Fruit fly (Drosophila melanogaster) whole organism, embryonic: ENCODE results near the gene GXIVsPLA2.

Experiments used
- Abd-B ChIP-seq: fragments of 200-800 bp; sonication (Bioruptor generic); optimal IDR thresholded peaks from 2 replicates; lab custom pipeline; 2018; ENCODE audit warnings: missing biosample characterization, mild to moderate bottlenecking, missing genetic modification characterization, moderate library complexity
- Adf1 ChIP-seq: fragments of 200-800 bp; sonication (Bioruptor generic); IDR thresholded peaks from 2 replicates; pipeline ENCODE4 v1.3.6; 2022; ENCODE audit warnings: missing biosample characterization, missing genetic modification characterization
- B-H2 ChIP-seq: fragments of 200-800 bp; sonication (Bioruptor generic); optimal IDR thresholded peaks from 2 replicates; lab custom pipeline; 2018; ENCODE audit warnings: missing biosample characterization, mild to moderate bottlenecking, missing genetic modification characterization
- Bteb2 ChIP-seq: fragments of 200-800 bp; sonication (Bioruptor generic); optimal IDR thresholded peaks from 2 replicates; lab custom pipeline; 2016; ENCODE audit warnings: missing biosample characterization, missing genetic modification characterization
- C15 ChIP-seq: fragments of 200-800 bp; sonication (Bioruptor generic); IDR thresholded peaks from 3 replicates; pipeline ENCODE4 v1.3.6; 2022; ENCODE audit warnings: missing biosample characterization, missing genetic modification characterization
- CG1024 ChIP-seq: fragments of 200-800 bp; sonication (Bioruptor generic); IDR thresholded peaks from 2 replicates; pipeline ENCODE4 v1.3.6; 2022; ENCODE audit warnings: missing biosample characterization, missing genetic modification characterization
- CG10654 ChIP-seq: fragments of 200-800 bp; sonication (Bioruptor generic); optimal IDR thresholded peaks from 2 replicates; lab custom pipeline; 2016; ENCODE audit warnings: missing biosample characterization, missing genetic modification characterization
- CG11560 ChIP-seq: fragments of 200-800 bp; sonication (Bioruptor generic); IDR thresholded peaks from 3 replicates; pipeline ENCODE4 v1.3.6; 2022; ENCODE audit warnings: missing biosample characterization, missing genetic modification characterization
- CG12659 ChIP-seq: fragments of 200-800 bp; sonication (Bioruptor generic); optimal IDR thresholded peaks from 3 replicates; lab custom pipeline; 2017; ENCODE audit warnings: mild to moderate bottlenecking, missing biosample characterization, missing genetic modification reagents, missing genetic modification characterization
- CG14667 ChIP-seq: fragments of 200-800 bp; sonication (Bioruptor generic); IDR thresholded peaks from 2 replicates; pipeline ENCODE4 v1.3.6; 2022; ENCODE audit warnings: missing biosample characterization, missing genetic modification characterization
- CG14965 ChIP-seq: fragments of 200-800 bp; sonication (Bioruptor generic); optimal IDR thresholded peaks from 2 replicates; lab custom pipeline; 2016; ENCODE audit warnings: missing biosample characterization, missing genetic modification characterization, borderline replicate concordance
- CG15696 ChIP-seq: fragments of 200-800 bp; sonication (Bioruptor generic); optimal IDR thresholded peaks from 2 replicates; lab custom pipeline; 2019; ENCODE audit warnings: missing biosample characterization, mild to moderate bottlenecking, missing genetic modification characterization, moderate library complexity
- CG17829 ChIP-seq: fragments of 200-800 bp; optimal IDR thresholded peaks from 2 replicates; lab custom pipeline; 2019; ENCODE audit warnings: missing biosample characterization, mild to moderate bottlenecking, missing genetic modification characterization, moderate library complexity
- CG18599 ChIP-seq: fragments of 200-800 bp; sonication (Bioruptor generic); optimal IDR thresholded peaks from 3 replicates; lab custom pipeline; 2017; ENCODE audit warnings: missing biosample characterization, missing genetic modification characterization, mild to moderate bottlenecking, moderate library complexity, missing genetic modification reagents
- CG2116 ChIP-seq: fragments of 200-800 bp; sonication (Bioruptor generic); optimal IDR thresholded peaks from 3 replicates; lab custom pipeline; 2018; ENCODE audit warnings: missing biosample characterization, mild to moderate bottlenecking, missing genetic modification characterization
- CG2678 ChIP-seq: fragments of 200-800 bp; sonication (Bioruptor generic); optimal IDR thresholded peaks from 3 replicates; lab custom pipeline; 2019; ENCODE audit warnings: missing biosample characterization, mild to moderate bottlenecking, missing genetic modification characterization, moderate library complexity
- CG31388 ChIP-seq: fragments of 200-800 bp; sonication (Bioruptor generic); optimal IDR thresholded peaks from 2 replicates; lab custom pipeline; 2016; ENCODE audit warnings: missing biosample characterization, missing genetic modification characterization
- CG31441 ChIP-seq: fragments of 200-800 bp; sonication (Bioruptor generic); IDR thresholded peaks from 2 replicates; pipeline ENCODE4 v1.3.6; 2022; ENCODE audit warnings: missing biosample characterization, missing genetic modification characterization
- CG4424 ChIP-seq: fragments of 200-800 bp; sonication (Bioruptor generic); optimal IDR thresholded peaks from 3 replicates; lab custom pipeline; 2016; ENCODE audit warnings: missing biosample characterization, missing genetic modification characterization
- CG4707 ChIP-seq: fragments of 200-800 bp; sonication (Bioruptor generic); optimal IDR thresholded peaks from 2 replicates; lab custom pipeline; 2018; ENCODE audit warnings: missing biosample characterization, mild to moderate bottlenecking, missing genetic modification characterization, moderate library complexity
- CG6175 ChIP-seq: fragments of 200-800 bp; sonication (Bioruptor generic); IDR thresholded peaks from 3 replicates; pipeline ENCODE4 v1.3.6; 2022; ENCODE audit warnings: missing biosample characterization, missing genetic modification characterization
- CG6854 ChIP-seq: fragments of 200-800 bp; sonication (Bioruptor generic); optimal IDR thresholded peaks from 3 replicates; lab custom pipeline; 2017; ENCODE audit warnings: missing biosample characterization, mild to moderate bottlenecking, missing genetic modification characterization
- CG7786 ChIP-seq: fragments of 200-800 bp; sonication (Bioruptor generic); optimal IDR thresholded peaks from 2 replicates; lab custom pipeline; 2016; ENCODE audit warnings: missing biosample characterization, missing genetic modification characterization
- CG8089 ChIP-seq: fragments of 200-800 bp; sonication (Bioruptor generic); optimal IDR thresholded peaks from 3 replicates; lab custom pipeline; 2016; ENCODE audit warnings: missing biosample characterization, missing genetic modification characterization
- CG9437 ChIP-seq: fragments of 200-800 bp; sonication (Bioruptor generic); optimal IDR thresholded peaks from 2 replicates; lab custom pipeline; 2018; ENCODE audit warnings: missing biosample characterization, mild to moderate bottlenecking, missing genetic modification characterization
- CoRest ChIP-seq: fragments of 200-800 bp; sonication (Bioruptor generic); optimal IDR thresholded peaks from 3 replicates; lab custom pipeline; 2018; ENCODE audit warnings: missing biosample characterization, mild to moderate bottlenecking, missing genetic modification characterization, moderate library complexity
- D19B ChIP-seq: fragments of 200-800 bp; sonication (Bioruptor generic); optimal IDR thresholded peaks from 2 replicates; lab custom pipeline; 2017; ENCODE audit warnings: missing biosample characterization, mild to moderate bottlenecking, missing genetic modification characterization
- Fer1 ChIP-seq: fragments of 200-800 bp; sonication (Bioruptor generic); optimal IDR thresholded peaks from 2 replicates; lab custom pipeline; 2017; ENCODE audit warnings: missing biosample characterization, mild to moderate bottlenecking, missing genetic modification characterization
- HmgD ChIP-seq: fragments of 200-800 bp; sonication (Bioruptor generic); optimal IDR thresholded peaks from 3 replicates; lab custom pipeline; 2016; ENCODE audit warnings: missing biosample characterization, missing genetic modification characterization
- HmgZ ChIP-seq: fragments of 200-800 bp; sonication (Bioruptor generic); optimal IDR thresholded peaks from 2 replicates; lab custom pipeline; 2018; ENCODE audit warnings: missing biosample characterization, mild to moderate bottlenecking, missing genetic modification characterization
- Mad ChIP-seq: fragments of 200-800 bp; sonication (Bioruptor generic); optimal IDR thresholded peaks from 2 replicates; lab custom pipeline; 2016; ENCODE audit warnings: missing biosample characterization, missing genetic modification characterization
- Sox102F ChIP-seq: fragments of 200-800 bp; sonication (Bioruptor generic); optimal IDR thresholded peaks from 2 replicates; lab custom pipeline; 2018; ENCODE audit warnings: missing biosample characterization, mild to moderate bottlenecking, missing genetic modification characterization, moderate library complexity
- TFAM ChIP-seq: fragments of 200-800 bp; sonication (Bioruptor generic); optimal IDR thresholded peaks from 2 replicates; lab custom pipeline; 2017; ENCODE audit warnings: missing biosample characterization, missing genetic modification characterization, inconsistent platforms
- Vsx1 ChIP-seq: fragments of 200-800 bp; sonication (Bioruptor generic); optimal IDR thresholded peaks from 2 replicates; lab custom pipeline; 2017; ENCODE audit warnings: missing biosample characterization, mild to moderate bottlenecking, missing genetic modification characterization, missing genetic modification reagents
- ara ChIP-seq: fragments of 200-800 bp; sonication (Bioruptor generic); IDR thresholded peaks from 2 replicates; pipeline ENCODE4 v1.3.6; 2022; ENCODE audit warnings: missing biosample characterization, missing genetic modification characterization
- chn ChIP-seq: fragments of 200-800 bp; sonication (Bioruptor generic); optimal IDR thresholded peaks from 2 replicates; lab custom pipeline; 2016; ENCODE audit warnings: missing biosample characterization, missing genetic modification characterization
- cwo ChIP-seq: fragments of 200-800 bp; sonication (Bioruptor generic); optimal IDR thresholded peaks from 3 replicates; lab custom pipeline; 2017; ENCODE audit warnings: missing biosample characterization, missing genetic modification characterization, mild to moderate bottlenecking, moderate library complexity, missing genetic modification reagents
- dysf ChIP-seq: fragments of 200-800 bp; sonication (Bioruptor generic); IDR thresholded peaks from 3 replicates; pipeline ENCODE4 v1.3.6; 2022; ENCODE audit warnings: missing biosample characterization, missing genetic modification characterization
- ewg ChIP-seq: fragments of 200-800 bp; sonication (Bioruptor generic); optimal IDR thresholded peaks from 3 replicates; lab custom pipeline; 2017; ENCODE audit warnings: mild to moderate bottlenecking, missing biosample characterization, missing genetic modification reagents, missing genetic modification characterization
- fru ChIP-seq: fragments of >200 bp; optimal IDR thresholded peaks from 2 replicates; lab custom pipeline; 2017
- grn ChIP-seq: fragments of 200-800 bp; sonication (Bioruptor generic); optimal IDR thresholded peaks from 3 replicates; lab custom pipeline; 2017; ENCODE audit warnings: missing biosample characterization, missing genetic modification characterization
- gt ChIP-seq: fragments of 200-800 bp; sonication (Bioruptor generic); IDR thresholded peaks from 2 replicates; pipeline ENCODE4 v1.3.6; 2022; ENCODE audit warnings: missing biosample characterization, missing genetic modification characterization
- hbn ChIP-seq: fragments of 200-800 bp; sonication (Bioruptor generic); IDR thresholded peaks from 2 replicates; pipeline ENCODE4 v1.3.6; 2022; ENCODE audit warnings: missing biosample characterization, missing genetic modification characterization; ENCODE audit not compliant: partially characterized antibody
- otp ChIP-seq: fragments of 200-800 bp; sonication (Bioruptor generic); IDR thresholded peaks from 3 replicates; pipeline ENCODE4, ENCODE4 v1.3.6; 2022; ENCODE audit warnings: missing biosample characterization, missing genetic modification characterization
- pb ChIP-seq: fragments of 200-800 bp; sonication (Bioruptor generic); optimal IDR thresholded peaks from 3 replicates; lab custom pipeline; 2016; ENCODE audit warnings: missing biosample characterization, missing genetic modification characterization
- ranshi ChIP-seq: fragments of 200-800 bp; sonication (Bioruptor generic); IDR thresholded peaks from 2 replicates; pipeline ENCODE4 v1.3.6; 2022; ENCODE audit warnings: missing biosample characterization, missing genetic modification characterization
- repo ChIP-seq: fragments of 200-800 bp; sonication (Bioruptor generic); optimal IDR thresholded peaks from 2 replicates; lab custom pipeline; 2016; ENCODE audit warnings: missing biosample characterization, missing genetic modification characterization
- sd ChIP-seq: fragments of 200-800 bp; sonication (Bioruptor generic); optimal IDR thresholded peaks from 3 replicates; lab custom pipeline; 2018; ENCODE audit warnings: missing biosample characterization, mild to moderate bottlenecking, missing genetic modification characterization, moderate library complexity
- sens ChIP-seq: fragments of 200-800 bp; sonication (Bioruptor generic); peaks from one replicate; lab custom pipeline; 2016; ENCODE audit warnings: missing biosample characterization, missing genetic modification characterization
- trem ChIP-seq: fragments of 200-800 bp; optimal IDR thresholded peaks from 3 replicates; lab custom pipeline; 2019; ENCODE audit warnings: missing biosample characterization, mild to moderate bottlenecking, missing genetic modification characterization, moderate library complexity

GXIVsPLA2 gene

DNA sequence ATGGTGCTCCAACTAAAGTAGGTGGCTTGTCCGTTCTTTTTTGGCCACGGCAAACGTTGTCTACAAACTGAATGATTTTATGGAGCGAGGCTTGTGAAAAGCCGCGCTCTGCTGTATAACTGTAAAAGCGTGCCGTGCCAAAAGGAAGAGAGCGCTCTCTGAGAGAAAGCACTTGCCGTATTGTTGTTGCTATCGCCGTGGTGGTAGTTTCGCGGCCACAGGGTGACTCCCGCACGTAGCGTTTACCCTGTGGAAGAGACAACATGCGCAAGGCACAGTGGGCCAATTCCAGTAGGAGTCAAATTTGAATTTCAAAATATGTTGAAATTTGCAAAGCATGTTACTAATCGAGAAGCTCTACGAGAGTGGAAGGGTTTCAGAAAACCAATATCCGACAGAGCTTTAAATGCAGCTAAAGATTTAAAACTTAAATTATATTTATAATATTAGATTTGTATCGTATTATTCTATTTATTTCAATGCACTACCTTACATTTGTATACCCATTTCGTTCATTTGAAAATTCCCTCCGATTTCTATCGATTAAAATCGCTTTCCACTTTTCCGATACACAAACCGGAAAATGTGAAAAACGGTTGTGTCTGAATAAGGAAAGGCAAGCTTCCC, 30.0 kb upstream of the GXIVsPLA2 start, which contains the start of gene sff (continued):
- TF ChIP-seq cwo (GFP tag; lab: Kevin White, UChicago) (peak; percentile 77), chn (GFP tag; lab: Kevin White, UChicago) (peak; percentile 88), B-H2 (GFP tag; lab: Kevin White, UChicago) (peak; percentile 84), CoRest (peak; percentile 93), trem (tag; lab: Kevin White, UChicago) (peak; percentile 87), grn (GFP tag; lab: Kevin White, UChicago) (peak; percentile 20), Vsx1 (GFP tag; lab: Kevin White, UChicago) (peak; percentile 68), ranshi (GFP tag; lab: Robert Waterston, UW) (peak; percentile 86; the same call in 1 of the 2 replicates), ewg (GFP tag; lab: Kevin White, UChicago) (peak; percentile 99), CG14667 (GFP tag; lab: Robert Waterston, UW) (peak; percentile 78), otp (peak; percentile 86), CG6854 (peak; percentile 83), CG1024 (GFP tag; lab: Robert Waterston, UW) (peak; percentile 82), ara (GFP tag; lab: Robert Waterston, UW) (peak; percentile 87), pb (GFP tag; lab: Kevin White, UChicago) (peak; percentile 35), CG4707 (GFP tag; lab: Kevin White, UChicago) (peak; percentile 97), repo (GFP tag; lab: Kevin White, UChicago) (peak; percentile 49), CG2116 (GFP tag; lab: Kevin White, UChicago) (peak; percentile 75), TFAM (peak; percentile 13), CG31388 (peak; percentile 72), CG9437 (GFP tag; lab: Kevin White, UChicago) (peak; percentile 77), HmgD (no peak), Bteb2 (GFP tag; lab: Kevin White, UChicago) (peak; percentile 55), CG8089 (GFP tag; lab: Kevin White, UChicago) (peak; percentile 60), CG14965 (GFP tag; lab: Kevin White, UChicago) (no peak), gt (GFP tag; lab: Robert Waterston, UW) (peak; percentile 72), sd (tag; lab: Kevin White, UChicago) (peak; percentile 52), CG12659 (peak; percentile 91), CG4424 (GFP tag; lab: Kevin White, UChicago) (peak; percentile 89), fru (lab: Kevin White, UChicago) (no peak), CG17829 (tag; lab: Kevin White, UChicago) (peak; percentile 91), sens (peak; percentile 95), CG7786 (peak; percentile 79), Sox102F (peak; percentile 88), Abd-B (GFP tag; lab: Kevin White, UChicago) (peak; percentile 89), CG10654 (GFP tag; lab: Kevin White, UChicago) (peak; percentile 82), dysf (GFP tag; lab: Robert Waterston, UW) (peak; percentile 92), CG15696 (tag; lab: Kevin White, UChicago) (peak; percentile 91), Fer1 (peak; percentile 90), hbn (GFP tag; lab: Robert Waterston, UW) (peak; percentile 19; the same call in 1 of the 2 replicates), C15 (GFP tag; lab: Robert Waterston, UW) (peak; percentile 65; the same call in 1 of the 3 replicates), CG2678 (tag; lab: Kevin White, UChicago) (peak; percentile 90), D19B (GFP tag; lab: Kevin White, UChicago) (peak; percentile 69), HmgZ (peak; percentile 87), CG31441 (GFP tag; lab: Robert Waterston, UW) (peak; percentile 92), Adf1 (peak; percentile 56; the same call in 1 of the 2 replicates), CG18599 (GFP tag; lab: Kevin White, UChicago) (peak; percentile 92), CG11560 (tag; lab: Robert Waterston, UW) (peak; percentile 79), CG6175 (GFP tag; lab: Robert Waterston, UW) (peak; percentile 70; the same call in 2 of the 3 replicates), Mad (GFP tag; lab: Kevin White, UChicago) (peak; percentile 58)
